Worm (Caenorhabditis elegans) whole organism, L1 larva: ENCODE data around the gene map-1.

Source experiments
- C16A3.4 ChIP-seq: fragments of 150-350 bp; optimal IDR thresholded peaks from 2 replicates; lab custom pipeline; 2014; ENCODE audit warnings: missing biosample characterization, missing genetic modification characterization
- C34B4.2 ChIP-seq: sonication (generic microtip); optimal IDR thresholded peaks from 2 replicates; lab custom pipeline; 2017; ENCODE audit warnings: mild to moderate bottlenecking, missing genetic modification characterization, missing compliant biosample characterization
- F16B12.6 ChIP-seq: fragments of 150-350 bp; optimal IDR thresholded peaks from 2 replicates; lab custom pipeline; 2014; ENCODE audit warnings: missing biosample characterization, missing genetic modification characterization
- aha-1 ChIP-seq: fragments of 150-350 bp; optimal IDR thresholded peaks from 2 replicates; lab custom pipeline; 2014; ENCODE audit warnings: missing biosample characterization, missing genetic modification characterization
- aly-2 ChIP-seq: fragments of 150-350 bp; optimal IDR thresholded peaks from 2 replicates; lab custom pipeline; 2014; ENCODE audit warnings: missing biosample characterization, missing genetic modification characterization
- blmp-1 ChIP-seq: fragments of 150-350 bp; optimal IDR thresholded peaks from 2 replicates; lab custom pipeline; 2014; ENCODE audit warnings: missing biosample characterization, missing genetic modification characterization
- ceh-63 ChIP-seq: fragments of 200-800 bp; sonication (Bioruptor generic); optimal IDR thresholded peaks from 2 replicates; lab custom pipeline; 2018; ENCODE audit warnings: mild to moderate bottlenecking, missing genetic modification characterization, missing compliant biosample characterization
- ceh-8 ChIP-seq: fragments of 200-800 bp; sonication (Bioruptor generic); optimal IDR thresholded peaks from 2 replicates; lab custom pipeline; 2018; ENCODE audit warnings: mild to moderate bottlenecking, missing genetic modification characterization, moderate library complexity, missing compliant biosample characterization
- efl-1 ChIP-seq, 4 experiments: fragments of 150-350 bp; optimal IDR thresholded peaks in 3 of 4; peaks in 1 of 4; 1 replicate in 1 of 4; 2 replicates in 3 of 4; lab custom pipeline; 2014; ENCODE audit warnings: missing biosample characterization in 2 of 4, missing genetic modification characterization in 2 of 4, missing genetic modification reagents in 2 of 4
- efl-3 ChIP-seq: fragments of 200-800 bp; sonication (Bioruptor generic); optimal IDR thresholded peaks from 2 replicates; lab custom pipeline; 2018; ENCODE audit warnings: mild to moderate bottlenecking, missing genetic modification characterization, missing compliant biosample characterization
- egl-13 ChIP-seq: sonication (generic microtip); optimal IDR thresholded peaks from 2 replicates; lab custom pipeline; 2016; ENCODE audit warnings: missing genotype, missing genetic modification reagents, missing genetic modification characterization, missing compliant biosample characterization
- elt-2 ChIP-seq: sonication (generic microtip); optimal IDR thresholded peaks from 2 replicates; lab custom pipeline; 2016; ENCODE audit warnings: missing genetic modification characterization, mild to moderate bottlenecking, inconsistent platforms, missing compliant biosample characterization, missing genetic modification reagents
- elt-3 ChIP-seq, 6 experiments: fragments of 150-350 bp in 1 of 6; sonication (generic microtip); optimal IDR thresholded peaks; 2 replicates each; lab custom pipeline; 2017 to 2018; ENCODE audit warnings: missing biosample characterization in 6 of 6, missing genetic modification characterization in 6 of 6, inconsistent platforms in 1 of 6
- fkh-10 ChIP-seq: sonication (generic microtip); optimal IDR thresholded peaks from 2 replicates; lab custom pipeline; 2017; ENCODE audit warnings: missing biosample characterization, missing genetic modification reagents, missing genetic modification characterization
- fkh-4 ChIP-seq: sonication (generic microtip); optimal IDR thresholded peaks from 2 replicates; lab custom pipeline; 2016; ENCODE audit warnings: missing compliant biosample characterization, missing genetic modification characterization, borderline replicate concordance
- fkh-8 ChIP-seq: sonication (generic microtip); optimal IDR thresholded peaks from 2 replicates; lab custom pipeline; 2016; ENCODE audit warnings: mild to moderate bottlenecking, missing genetic modification characterization, missing compliant biosample characterization
- hlh-17 ChIP-seq: fragments of 200-800 bp; sonication (Bioruptor generic); optimal IDR thresholded peaks from 2 replicates; lab custom pipeline; 2018; ENCODE audit warnings: missing genetic modification characterization, mild to moderate bottlenecking, missing compliant biosample characterization, moderate library complexity, borderline replicate concordance
- hlh-4 ChIP-seq: sonication (generic microtip); optimal IDR thresholded peaks from 2 replicates; lab custom pipeline; 2016; ENCODE audit warnings: mild to moderate bottlenecking, missing genetic modification characterization, missing compliant biosample characterization
- hpl-2 ChIP-seq: fragments of 150-350 bp; optimal IDR thresholded peaks from 2 replicates; lab custom pipeline; 2014; ENCODE audit warnings: missing biosample characterization, missing genetic modification reagents, missing genetic modification characterization
- jun-1 ChIP-seq: fragments of 150-350 bp; optimal IDR thresholded peaks from 2 replicates; lab custom pipeline; 2014; ENCODE audit warnings: missing biosample characterization, missing genetic modification reagents, missing genetic modification characterization
- lin-13 ChIP-seq: fragments of 150-350 bp; optimal IDR thresholded peaks from 2 replicates; lab custom pipeline; 2014; ENCODE audit warnings: missing biosample characterization, missing genetic modification reagents, missing genetic modification characterization
- lin-15B ChIP-seq: fragments of 150-350 bp; sonication (generic microtip); optimal IDR thresholded peaks from 3 replicates; lab custom pipeline; 2014; ENCODE audit warnings: missing biosample characterization, missing genetic modification characterization
- lin-39 ChIP-seq: fragments of 150-350 bp; optimal IDR thresholded peaks from 2 replicates; lab custom pipeline; 2014; ENCODE audit warnings: missing biosample characterization, missing genetic modification reagents, missing genetic modification characterization
- mef-2 ChIP-seq: fragments of 150-350 bp; optimal IDR thresholded peaks from 2 replicates; lab custom pipeline; 2014; ENCODE audit warnings: missing biosample characterization, missing genetic modification characterization
- mep-1 ChIP-seq: fragments of 150-350 bp; optimal IDR thresholded peaks from 2 replicates; lab custom pipeline; 2014; ENCODE audit warnings: missing biosample characterization, missing genetic modification characterization
- nhr-11 ChIP-seq: fragments of 150-350 bp; optimal IDR thresholded peaks from 2 replicates; lab custom pipeline; 2014; ENCODE audit warnings: missing biosample characterization, missing genetic modification characterization
- nhr-20 ChIP-seq: sonication (generic microtip); optimal IDR thresholded peaks from 2 replicates; lab custom pipeline; 2016; ENCODE audit warnings: mild to moderate bottlenecking, missing genetic modification characterization, missing compliant biosample characterization
- nhr-47 ChIP-seq: sonication (generic microtip); optimal IDR thresholded peaks from 2 replicates; lab custom pipeline; 2016; ENCODE audit warnings: mild to moderate bottlenecking, missing genetic modification characterization, moderate library complexity, missing compliant biosample characterization
- nhr-90 ChIP-seq: sonication (generic microtip); optimal IDR thresholded peaks from 2 replicates; lab custom pipeline; 2016; ENCODE audit warnings: mild to moderate bottlenecking, missing genetic modification characterization, missing compliant biosample characterization; ENCODE audit not compliant: poor library complexity
- pax-3 ChIP-seq: fragments of 200-800 bp; sonication (Bioruptor generic); optimal IDR thresholded peaks from 2 replicates; lab custom pipeline; 2018; ENCODE audit warnings: mild to moderate bottlenecking, missing genetic modification characterization, moderate library complexity, missing compliant biosample characterization
- pqm-1 ChIP-seq: sonication (generic microtip); optimal IDR thresholded peaks from 3 replicates; lab custom pipeline; 2017; ENCODE audit warnings: missing biosample characterization, missing genetic modification characterization
- rnt-1 ChIP-seq: sonication (generic microtip); optimal IDR thresholded peaks from 2 replicates; lab custom pipeline; 2016; ENCODE audit warnings: mild to moderate bottlenecking, missing genetic modification characterization, moderate library complexity, missing compliant biosample characterization
- snpc-4 ChIP-seq: fragments of 150-350 bp; optimal IDR thresholded peaks from 2 replicates; lab custom pipeline; 2014; ENCODE audit warnings: missing biosample characterization, missing genetic modification characterization
- snu-23 ChIP-seq: sonication (generic microtip); optimal IDR thresholded peaks from 2 replicates; lab custom pipeline; 2016; ENCODE audit warnings: missing genetic modification characterization, missing compliant biosample characterization
- swsn-7 ChIP-seq: sonication (generic microtip); optimal IDR thresholded peaks from 2 replicates; lab custom pipeline; 2016; ENCODE audit warnings: missing genetic modification characterization, missing compliant biosample characterization
- tlp-1 ChIP-seq: fragments of 150-350 bp; optimal IDR thresholded peaks from 2 replicates; lab custom pipeline; 2014; ENCODE audit warnings: missing biosample characterization, missing genetic modification characterization
- unc-130 ChIP-seq: fragments of 150-350 bp; optimal IDR thresholded peaks from 2 replicates; lab custom pipeline; 2017; ENCODE audit warnings: missing biosample characterization, missing genetic modification characterization, inconsistent platforms
- unc-62 ChIP-seq: fragments of 150-350 bp; optimal IDR thresholded peaks from 2 replicates; lab custom pipeline; 2014; ENCODE audit warnings: missing biosample characterization, missing genetic modification reagents, missing genetic modification characterization
- unc-98 ChIP-seq: fragments of 200-800 bp; sonication (Bioruptor generic); IDR thresholded peaks from 2 replicates; pipeline ENCODE4 v1.3.6; 2022; ENCODE audit warnings: missing genetic modification characterization, missing compliant biosample characterization
- xbp-1 ChIP-seq: sonication (generic microtip); optimal IDR thresholded peaks from 2 replicates; lab custom pipeline; 2016; ENCODE audit warnings: missing genetic modification characterization, missing compliant biosample characterization
- zip-4 ChIP-seq: fragments of 200-800 bp; sonication (Bioruptor generic); optimal IDR thresholded peaks from 2 replicates; lab custom pipeline; 2018; ENCODE audit warnings: mild to moderate bottlenecking, missing genetic modification characterization, moderate library complexity, missing compliant biosample characterization
- ztf-11 ChIP-seq, 2 experiments: sonication (generic microtip); optimal IDR thresholded peaks; 2 replicates each; lab custom pipeline; 2016 to 2017; ENCODE audit warnings: missing genetic modification characterization in 2 of 2, missing biosample characterization in 1 of 2, missing compliant biosample characterization in 1 of 2
- ztf-4 ChIP-seq: fragments of 150-350 bp; optimal IDR thresholded peaks from 2 replicates; lab custom pipeline; 2014; ENCODE audit warnings: missing biosample characterization, missing genetic modification characterization

The map-1 gene

DNA sequence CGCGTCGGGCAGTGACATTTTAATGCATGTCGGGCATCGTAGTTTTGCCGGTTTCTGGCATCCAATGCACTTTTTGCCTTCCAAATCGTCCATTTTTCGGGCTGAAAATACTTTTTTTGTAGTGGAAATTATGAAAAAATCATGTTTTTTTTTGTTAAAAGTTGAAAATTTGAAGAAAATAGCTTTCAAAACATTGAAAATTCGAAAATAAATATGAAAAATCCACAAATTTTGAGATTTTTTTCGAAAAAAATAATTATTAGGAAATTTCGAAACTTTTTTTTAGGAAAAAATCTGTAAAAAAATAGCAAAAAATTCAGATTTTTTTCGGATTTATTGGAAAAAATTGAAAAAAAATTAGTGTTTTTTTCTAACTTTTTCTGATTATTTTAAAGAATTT is at the start of gene map-1:
Gene map-1, minus strand, starts transcription at position 101 of the 400 bp plus-strand sequence.
- TF ChIP-seq nhr-90 (tag; lab: Kevin White, UChicago) = no peak
- no peak for TF ChIP-seq lin-15B (tag; lab: Kevin White, UChicago)
- no peak for TF ChIP-seq mef-2 (tag; lab: Kevin White, UChicago)
- TF ChIP-seq C16A3.4 (tag; lab: Kevin White, UChicago) = no peak
- TF ChIP-seq mep-1 (tag; lab: Kevin White, UChicago) = no peak
- no peak for TF ChIP-seq ceh-8
- TF ChIP-seq zip-4 = no peak
- TF ChIP-seq ceh-63 (GFP tag; lab: Kevin White, UChicago) = no peak
- TF ChIP-seq blmp-1 (tag; lab: Kevin White, UChicago) = no peak
- TF ChIP-seq snpc-4 = no peak
- TF ChIP-seq pax-3 (tag; lab: Kevin White, UChicago) = no peak

DNA sequence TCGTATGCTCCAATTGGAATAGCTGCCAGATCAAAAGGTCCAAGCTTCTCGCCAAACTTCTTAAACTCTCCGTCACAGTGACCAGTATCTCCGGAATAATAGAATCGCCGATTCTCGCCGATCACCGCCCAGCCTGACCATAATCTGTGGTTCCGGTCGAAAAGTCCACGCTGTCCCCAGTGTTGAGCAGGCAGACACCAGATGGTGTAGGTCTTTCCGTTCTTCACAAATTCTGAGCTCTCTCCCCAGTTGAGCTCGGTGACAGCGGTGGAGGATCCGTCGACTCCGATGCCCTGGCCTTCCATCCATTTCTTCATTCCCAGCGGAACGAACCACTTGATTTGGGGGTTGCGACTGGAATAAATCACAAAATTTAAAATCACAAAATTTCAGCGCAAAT is 49.6 kb upstream of the map-1 start:
- TF ChIP-seq hlh-4 (tag; lab: Kevin White, UChicago) = no peak
- no peak for TF ChIP-seq fkh-8 (tag; lab: Kevin White, UChicago)
- TF ChIP-seq unc-130 (tag; lab: Kevin White, UChicago) = no peak
- TF ChIP-seq unc-62 (GFP tag; lab: Kevin White, UChicago) = no peak
- TF ChIP-seq xbp-1 (tag; lab: Kevin White, UChicago) = no peak
- TF ChIP-seq rnt-1 = no peak
- TF ChIP-seq ceh-8 = no peak
- no peak for TF ChIP-seq efl-3 (GFP tag; lab: Kevin White, UChicago)
- no peak for TF ChIP-seq aha-1 (tag; lab: Kevin White, UChicago)
- no peak for TF ChIP-seq nhr-90 (tag; lab: Kevin White, UChicago)
- TF ChIP-seq pqm-1 (tag; lab: Kevin White, UChicago) = no peak
- no peak for TF ChIP-seq C34B4.2 (tag; lab: Kevin White, UChicago)
- no peak for TF ChIP-seq efl-1 (optimal IDR thresholded peaks at IDR 0.05; lab: Kevin White, UChicago)
- TF ChIP-seq efl-1 (GFP tag; optimal IDR thresholded peaks at IDR 0.05 in 1 of 2; lab: Kevin White, UChicago) = no peak
- no peak for TF ChIP-seq ztf-4 (tag; lab: Kevin White, UChicago)
- no peak for TF ChIP-seq blmp-1 (tag; lab: Kevin White, UChicago)
- TF ChIP-seq hpl-2 (GFP tag; lab: Kevin White, UChicago) = no peak
- TF ChIP-seq hlh-17 = no peak
- TF ChIP-seq, all 84 proteins: peak for 0

- TF ChIP-seq nhr-20 (tag; lab: Kevin White, UChicago) (no peak), nhr-90 (tag; lab: Kevin White, UChicago) (no peak)
These were observed 46.6 kb upstream of the map-1 start for ce11 chrIV:3733287-3733686.

ce11 chrIV:3731430-3731829 is 44.8 kb upstream of the map-1 start:
- TF ChIP-seq aly-2 (tag; lab: Kevin White, UChicago) (no peak), nhr-47 (tag; lab: Kevin White, UChicago) (no peak)

DNA sequence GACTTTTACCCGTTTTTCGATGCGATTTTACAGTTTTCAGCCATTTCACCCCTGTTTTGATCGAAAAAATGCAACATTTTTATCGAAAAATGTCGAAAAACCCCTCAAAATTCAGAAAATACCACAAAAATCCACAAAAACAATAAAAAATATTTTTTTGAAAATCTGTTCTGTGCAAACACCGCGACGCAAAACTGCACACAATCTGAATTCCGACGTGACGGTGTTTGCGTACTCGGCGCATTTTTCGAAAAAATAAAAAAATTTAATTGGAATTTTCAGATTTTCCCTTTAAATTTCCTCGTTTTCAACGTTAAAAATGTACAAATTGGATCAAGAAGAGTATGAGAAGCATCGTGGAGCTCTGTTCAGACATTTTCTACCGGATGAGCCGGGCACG is 39.2 kb upstream of the map-1 start, which contains the start of gene smgl-2:
Gene smgl-2, plus strand, starts transcription at position 320 of the 400 bp plus-strand sequence.
- TF ChIP-seq unc-98 (GFP tag; lab: Robert Waterston, UW) (no peak), C34B4.2 (tag; lab: Kevin White, UChicago) (no peak), mef-2 (tag; lab: Kevin White, UChicago) (peak; percentile 32), snu-23 (GFP tag; lab: Kevin White, UChicago) (peak; percentile 90), hpl-2 (GFP tag; lab: Kevin White, UChicago) (peak; percentile 13), F16B12.6 (tag; lab: Kevin White, UChicago) (peak; percentile 100), tlp-1 (tag; lab: Kevin White, UChicago) (no peak), lin-39 (tag; lab: Kevin White, UChicago) (peak; percentile 71), elt-2 (tag; lab: Kevin White, UChicago) (peak; percentile 1), blmp-1 (tag; lab: Kevin White, UChicago) (peak; percentile 62), egl-13 (tag; lab: Kevin White, UChicago) (peak; percentile 65), fkh-4 (tag; lab: Kevin White, UChicago) (no peak), efl-1 (optimal IDR thresholded peaks at IDR 0.05; lab: Kevin White, UChicago) (peak; percentile 73 to 87), efl-1 (GFP tag; optimal IDR thresholded peaks at IDR 0.05 in 1 of 2; lab: Kevin White, UChicago) (peak; percentile 88 to 99), nhr-11 (tag; lab: Kevin White, UChicago) (no peak), unc-62 (GFP tag; lab: Kevin White, UChicago) (no peak), fkh-8 (tag; lab: Kevin White, UChicago) (peak; percentile 66), xbp-1 (tag; lab: Kevin White, UChicago) (peak; percentile 70), ztf-11 (tag; optimal IDR thresholded peaks at IDR 0.05; lab: Kevin White, UChicago) (peak in 1 of 2 experiments; percentile 52), swsn-7 (tag; lab: Kevin White, UChicago) (peak; percentile 82), jun-1 (tag; lab: Kevin White, UChicago) (peak; percentile 50), fkh-10 (peak; percentile 9), lin-13 (GFP tag; lab: Kevin White, UChicago) (peak; percentile 75), elt-3 (tag; optimal IDR thresholded peaks at IDR 0.05; lab: Kevin White, UChicago) (peak in 2 of 6 experiments; percentile 46 to 53), aha-1 (tag; lab: Kevin White, UChicago) (peak; percentile 60), efl-3 (GFP tag; lab: Kevin White, UChicago) (no peak)
